Worm (Caenorhabditis elegans) whole organism, L2 larva: ENCODE measurements around the gene Y57G11B.5.

Source experiments
- ZK546.5 ChIP-seq: sonication (generic microtip); optimal IDR thresholded peaks from 2 replicates; lab custom pipeline; 2017; ENCODE audit warnings: missing biosample characterization, missing genetic modification characterization
- aly-2 ChIP-seq: fragments of 150-350 bp; optimal IDR thresholded peaks from 2 replicates; lab custom pipeline; 2014; ENCODE audit warnings: missing biosample characterization, missing genetic modification characterization
- ama-1 ChIP-seq: fragments of 150-350 bp; optimal IDR thresholded peaks from 2 replicates; lab custom pipeline; 2018; ENCODE audit warnings: inconsistent platforms
- nhr-11 ChIP-seq: fragments of 150-350 bp; optimal IDR thresholded peaks from 2 replicates; lab custom pipeline; 2014; ENCODE audit warnings: missing biosample characterization, missing genetic modification characterization
- unc-62 ChIP-seq: fragments of 150-350 bp; optimal IDR thresholded peaks from 2 replicates; lab custom pipeline; 2014; ENCODE audit warnings: missing biosample characterization, missing genetic modification reagents, missing genetic modification characterization

ce11 chrIV:14549308-14549707 is 25.3 kb upstream of the Y57G11B.5 start, which contains the start of gene T27E7.9:
- no peak for TF ChIP-seq aly-2 (tag; lab: Kevin White, UChicago)
- TF ChIP-seq nhr-11, result no peak
- no peak for TF ChIP-seq ZK546.5
- TF ChIP-seq unc-62 (GFP tag; lab: Kevin White, UChicago), result no peak
- TF ChIP-seq ama-1, result no peak
